Fruit fly (Drosophila melanogaster) whole organism, embryonic: ENCODE measurements around the gene dmGlut.
A peak's percentile ranks its signal among the peaks of the same experiment; 100 is the strongest.

ENCODE experiments used
- Asciz ChIP-seq: fragments of 200-800 bp; sonication (Bioruptor generic); optimal IDR thresholded peaks from 2 replicates; lab custom pipeline; 2017; ENCODE audit warnings: missing biosample characterization, mild to moderate bottlenecking, missing genetic modification characterization, missing genetic modification reagents
- Bteb2 ChIP-seq: fragments of 200-800 bp; sonication (Bioruptor generic); optimal IDR thresholded peaks from 2 replicates; lab custom pipeline; 2016; ENCODE audit warnings: missing biosample characterization, missing genetic modification characterization
- CG10462 ChIP-seq: fragments of 200-800 bp; sonication (Bioruptor generic); optimal IDR thresholded peaks from 2 replicates; lab custom pipeline; 2016; ENCODE audit warnings: missing biosample characterization, missing genetic modification characterization
- CG10979 ChIP-seq: fragments of 200-800 bp; sonication (Bioruptor generic); optimal IDR thresholded peaks from 2 replicates; lab custom pipeline; 2018; ENCODE audit warnings: missing biosample characterization, mild to moderate bottlenecking, missing genetic modification characterization, moderate library complexity
- CG11398 ChIP-seq: fragments of 200-800 bp; sonication (Bioruptor generic); optimal IDR thresholded peaks from 2 replicates; lab custom pipeline; 2016; ENCODE audit warnings: missing biosample characterization, missing genetic modification characterization
- CG11456 ChIP-seq: fragments of 200-800 bp; sonication (Bioruptor generic); IDR thresholded peaks from 3 replicates; pipeline ENCODE4 v1.3.6; 2022; ENCODE audit warnings: missing biosample characterization, missing genetic modification characterization
- CG12104 ChIP-seq: fragments of 200-800 bp; sonication (Bioruptor generic); optimal IDR thresholded peaks from 3 replicates; lab custom pipeline; 2016; ENCODE audit warnings: missing biosample characterization, missing genetic modification characterization
- CG12236 ChIP-seq: fragments of 200-800 bp; sonication (Bioruptor generic); optimal IDR thresholded peaks from 2 replicates; lab custom pipeline; 2016; ENCODE audit warnings: missing biosample characterization, missing genetic modification characterization
- CG13287 ChIP-seq: fragments of 200-800 bp; sonication (Bioruptor generic); IDR thresholded peaks from 2 replicates; pipeline ENCODE4 v1.3.6; 2022; ENCODE audit warnings: missing biosample characterization, missing genetic modification characterization; ENCODE audit not compliant: partially characterized antibody
- CG14965 ChIP-seq: fragments of 200-800 bp; sonication (Bioruptor generic); optimal IDR thresholded peaks from 2 replicates; lab custom pipeline; 2016; ENCODE audit warnings: missing biosample characterization, missing genetic modification characterization, borderline replicate concordance
- CG15514 ChIP-seq: fragments of 200-800 bp; sonication (Bioruptor generic); optimal IDR thresholded peaks from 3 replicates; lab custom pipeline; 2017; ENCODE audit warnings: missing biosample characterization, missing genetic modification characterization, mild to moderate bottlenecking, moderate library complexity, missing genetic modification reagents
- CG15696 ChIP-seq: fragments of 200-800 bp; sonication (Bioruptor generic); optimal IDR thresholded peaks from 2 replicates; lab custom pipeline; 2019; ENCODE audit warnings: missing biosample characterization, mild to moderate bottlenecking, missing genetic modification characterization, moderate library complexity
- CG17359 ChIP-seq: fragments of 200-800 bp; sonication (Bioruptor generic); optimal IDR thresholded peaks from 3 replicates; lab custom pipeline; 2018; ENCODE audit warnings: missing biosample characterization, mild to moderate bottlenecking, missing genetic modification characterization, moderate library complexity
- CG18476 ChIP-seq: fragments of 200-800 bp; sonication (Bioruptor generic); optimal IDR thresholded peaks from 2 replicates; lab custom pipeline; 2016; ENCODE audit warnings: missing biosample characterization, mild to moderate bottlenecking, missing genetic modification characterization
- CG32767 ChIP-seq: fragments of 200-800 bp; sonication (Bioruptor generic); IDR thresholded peaks from 2 replicates; pipeline ENCODE4 v1.3.6; 2022; ENCODE audit warnings: missing biosample characterization, missing genetic modification characterization
- CG32772 ChIP-seq: fragments of 200-800 bp; sonication (Bioruptor generic); IDR thresholded peaks from 2 replicates; pipeline ENCODE4 v1.3.6; 2022; ENCODE audit warnings: missing biosample characterization, missing genetic modification characterization
- CG3838 ChIP-seq: fragments of 200-800 bp; sonication (Bioruptor generic); optimal IDR thresholded peaks from 3 replicates; lab custom pipeline; 2016; ENCODE audit warnings: missing biosample characterization, missing genetic modification characterization
- CG4820 ChIP-seq: fragments of 200-800 bp; sonication (Bioruptor generic); optimal IDR thresholded peaks from 3 replicates; lab custom pipeline; 2016; ENCODE audit warnings: missing biosample characterization, missing genetic modification characterization
- CG6175 ChIP-seq: fragments of 200-800 bp; sonication (Bioruptor generic); IDR thresholded peaks from 3 replicates; pipeline ENCODE4 v1.3.6; 2022; ENCODE audit warnings: missing biosample characterization, missing genetic modification characterization
- CG6654 ChIP-seq: fragments of 200-800 bp; sonication (Bioruptor generic); optimal IDR thresholded peaks from 2 replicates; lab custom pipeline; 2017; ENCODE audit warnings: missing biosample characterization, mild to moderate bottlenecking, missing genetic modification characterization
- CG7357 ChIP-seq: fragments of 200-800 bp; sonication (Bioruptor generic); IDR thresholded peaks from 3 replicates; pipeline ENCODE4 v1.3.6; 2022; ENCODE audit warnings: missing biosample characterization, missing genetic modification characterization
- CG7839 ChIP-seq: fragments of 200-800 bp; sonication (Bioruptor generic); optimal IDR thresholded peaks from 3 replicates; lab custom pipeline; 2018; ENCODE audit warnings: missing biosample characterization, mild to moderate bottlenecking, missing genetic modification characterization, moderate library complexity
- CG8290 ChIP-seq, 3 experiments: fragments of 200-800 bp; sonication (Bioruptor generic); optimal IDR thresholded peaks; 2 replicates each; lab custom pipeline; 2016 to 2019; ENCODE audit warnings: missing biosample characterization in 3 of 3, missing genetic modification characterization in 3 of 3, mild to moderate bottlenecking in 2 of 3, moderate library complexity in 1 of 3
- CG9932 ChIP-seq: fragments of 200-800 bp; sonication (Bioruptor generic); IDR thresholded peaks from 2 replicates; pipeline ENCODE4 v1.3.6; 2022; ENCODE audit warnings: missing biosample characterization, missing genetic modification characterization
- CHES-1-like ChIP-seq: fragments of 200-800 bp; sonication (Bioruptor generic); optimal IDR thresholded peaks from 2 replicates; lab custom pipeline; 2016; ENCODE audit warnings: missing biosample characterization, missing genetic modification characterization
- Chrac-16 ChIP-seq: fragments of 200-800 bp; sonication (Bioruptor generic); optimal IDR thresholded peaks from 3 replicates; lab custom pipeline; 2016; ENCODE audit warnings: missing biosample characterization, missing genetic modification characterization
- Dbx ChIP-seq: fragments of 200-800 bp; sonication (Bioruptor generic); IDR thresholded peaks from 3 replicates; pipeline ENCODE4 v1.3.6; 2022; ENCODE audit warnings: missing biosample characterization, missing genetic modification characterization
- Eip74EF ChIP-seq, 2 experiments: fragments of 200-800 bp in 1 of 2; fragments of >200 bp in 1 of 2; sonication (Bioruptor generic) in 1 of 2; optimal IDR thresholded peaks; 2 replicates each; lab custom pipeline; 2017 to 2019; ENCODE audit warnings: missing biosample characterization in 2 of 2, missing genetic modification characterization in 2 of 2, mild to moderate bottlenecking in 1 of 2, moderate library complexity in 1 of 2
- Elba2 ChIP-seq: fragments of 200-800 bp; sonication (Bioruptor generic); optimal IDR thresholded peaks from 3 replicates; lab custom pipeline; 2016; ENCODE audit warnings: missing biosample characterization, missing genetic modification characterization
- Gsc ChIP-seq: fragments of 200-800 bp; sonication (Bioruptor generic); IDR thresholded peaks from 2 replicates; pipeline ENCODE4 v1.3.6; 2022; ENCODE audit warnings: missing biosample characterization, missing genetic modification characterization
- HmgZ ChIP-seq: fragments of 200-800 bp; sonication (Bioruptor generic); optimal IDR thresholded peaks from 2 replicates; lab custom pipeline; 2018; ENCODE audit warnings: missing biosample characterization, mild to moderate bottlenecking, missing genetic modification characterization
- Hr3 ChIP-seq: fragments of 200-800 bp; sonication (Bioruptor generic); optimal IDR thresholded peaks from 3 replicates; lab custom pipeline; 2016; ENCODE audit warnings: missing biosample characterization, missing genetic modification characterization
- Rfx ChIP-seq: fragments of 200-800 bp; sonication (Bioruptor generic); IDR thresholded peaks from 2 replicates; pipeline ENCODE4 v1.3.6; 2022; ENCODE audit warnings: missing biosample characterization, missing genetic modification characterization
- Trl ChIP-seq, 3 experiments: fragments of >200 bp in 2 of 3; fragments of 200-800 bp in 1 of 3; sonication (Bioruptor generic) in 1 of 3; optimal IDR thresholded peaks; 2 replicates in 1 of 3; 3 replicates in 2 of 3; lab custom pipeline; 2016 to 2017; ENCODE audit warnings: missing biosample characterization in 1 of 3, missing genetic modification characterization in 1 of 3
- ac ChIP-seq: fragments of 200-800 bp; sonication (Bioruptor generic); optimal IDR thresholded peaks from 3 replicates; lab custom pipeline; 2017; ENCODE audit warnings: missing biosample characterization, mild to moderate bottlenecking, missing genetic modification characterization
- ato ChIP-seq: fragments of 200-800 bp; sonication (Bioruptor generic); IDR thresholded peaks from 2 replicates; pipeline ENCODE4 v1.3.6; 2022; ENCODE audit warnings: missing biosample characterization, missing genetic modification characterization; ENCODE audit not compliant: partially characterized antibody
- btn ChIP-seq: fragments of 200-800 bp; sonication (Bioruptor generic); optimal IDR thresholded peaks from 2 replicates; lab custom pipeline; 2016; ENCODE audit warnings: missing biosample characterization, missing genetic modification characterization
- fd3F ChIP-seq: fragments of 200-800 bp; sonication (Bioruptor generic); optimal IDR thresholded peaks from 2 replicates; lab custom pipeline; 2018; ENCODE audit warnings: missing biosample characterization, mild to moderate bottlenecking, missing genetic modification characterization, moderate library complexity
- gcm ChIP-seq: fragments of 200-800 bp; sonication (Bioruptor generic); optimal IDR thresholded peaks from 2 replicates; lab custom pipeline; 2019; ENCODE audit warnings: missing biosample characterization, mild to moderate bottlenecking, missing genetic modification characterization, moderate library complexity
- gcm2 ChIP-seq: fragments of 200-800 bp; sonication (Bioruptor generic); optimal IDR thresholded peaks from 2 replicates; lab custom pipeline; 2016; ENCODE audit warnings: missing biosample characterization, missing genetic modification characterization
- klu ChIP-seq: fragments of 200-800 bp; sonication (Bioruptor generic); IDR thresholded peaks from 2 replicates; pipeline ENCODE4 v1.3.6; 2022; ENCODE audit warnings: missing biosample characterization, missing genetic modification characterization
- lab ChIP-seq: fragments of 200-800 bp; sonication (Bioruptor generic); optimal IDR thresholded peaks from 3 replicates; lab custom pipeline; 2017; ENCODE audit warnings: missing biosample characterization, missing genetic modification characterization, mild to moderate bottlenecking, moderate library complexity, missing genetic modification reagents
- lmd ChIP-seq: fragments of 200-800 bp; sonication (Bioruptor generic); IDR thresholded peaks from 2 replicates; pipeline ENCODE4 v1.3.6; 2022; ENCODE audit warnings: missing biosample characterization, missing genetic modification characterization
- run ChIP-seq: fragments of 200-800 bp; sonication (Bioruptor generic); optimal IDR thresholded peaks from 3 replicates; lab custom pipeline; 2018; ENCODE audit warnings: missing biosample characterization, mild to moderate bottlenecking, missing genetic modification characterization
- scrt ChIP-seq: fragments of 200-800 bp; sonication (Bioruptor generic); optimal IDR thresholded peaks from 2 replicates; lab custom pipeline; 2018; ENCODE audit warnings: missing biosample characterization, mild to moderate bottlenecking, missing genetic modification characterization, moderate library complexity
- z ChIP-seq: fragments of 200-800 bp; sonication (Bioruptor generic); IDR thresholded peaks from 3 replicates; pipeline ENCODE4 v1.3.6; 2022; ENCODE audit warnings: missing biosample characterization, missing genetic modification characterization
- zen ChIP-seq: fragments of 200-800 bp; sonication (Bioruptor generic); optimal IDR thresholded peaks from 3 replicates; lab custom pipeline; 2018; ENCODE audit warnings: missing biosample characterization, mild to moderate bottlenecking, missing genetic modification characterization, moderate library complexity

Gene dmGlut

dm6 chr2L:12044613-12045350 lies 17.5 kb downstream of the dmGlut start, which contains the start of gene CG6785 (continued):
- TF ChIP-seq CG11398: peak; percentile 94
- peak; percentile 78 for TF ChIP-seq ac (GFP tag; lab: Kevin White, UChicago)
- TF ChIP-seq lmd (GFP tag; lab: Robert Waterston, UW): no peak
- peak; percentile 65 for TF ChIP-seq fd3F (GFP tag; lab: Kevin White, UChicago)
- peak; percentile 9 for TF ChIP-seq zen
- no peak for TF ChIP-seq ato (GFP tag; lab: Robert Waterston, UW)
- TF ChIP-seq CG15514 (GFP tag; lab: Kevin White, UChicago): peak; percentile 86
- TF ChIP-seq CG9932: peak; percentile 30; the same call in 1 of the 2 replicates
- peak; percentile 81 for TF ChIP-seq Bteb2 (GFP tag; lab: Kevin White, UChicago)
- peak; percentile 57 for TF ChIP-seq CG18476 (GFP tag; lab: Kevin White, UChicago)
- TF ChIP-seq gcm2: peak; percentile 77
- TF ChIP-seq Asciz (GFP tag; lab: Kevin White, UChicago): peak; percentile 98
- TF ChIP-seq CG32767 (GFP tag; lab: Robert Waterston, UW): no peak
- TF ChIP-seq CG6654: no peak
- peak; percentile 70; the same call in 2 of the 3 replicates for TF ChIP-seq Dbx (GFP tag; lab: Robert Waterston, UW)
- peak; percentile 51 for TF ChIP-seq CG15696
- no peak for TF ChIP-seq z
- TF ChIP-seq CG10979: peak; percentile 50
- peak; percentile 65; the same call in 2 of the 3 replicates for TF ChIP-seq CG11456 (GFP tag; lab: Robert Waterston, UW)
- no peak for TF ChIP-seq Elba2
- peak; percentile 94 for TF ChIP-seq CG12236 (GFP tag; lab: Kevin White, UChicago)
- TF ChIP-seq scrt (GFP tag; lab: Kevin White, UChicago): peak; percentile 74
- no peak for TF ChIP-seq klu (GFP tag; lab: Robert Waterston, UW)
- no peak for TF ChIP-seq Gsc (GFP tag; lab: Robert Waterston, UW)
- TF ChIP-seq Rfx (GFP tag; lab: Robert Waterston, UW): peak; percentile 42; the same call in 1 of the 2 replicates
- TF ChIP-seq CG4820 (GFP tag; lab: Kevin White, UChicago): peak; percentile 60
- peak; percentile 78 for TF ChIP-seq CG14965 (GFP tag; lab: Kevin White, UChicago)
- TF ChIP-seq lab (GFP tag; lab: Kevin White, UChicago): peak; percentile 94
- TF ChIP-seq CG3838: peak; percentile 45
- peak; percentile 64 for TF ChIP-seq CG7839 (tag; lab: Kevin White, UChicago)
- TF ChIP-seq btn: peak; percentile 65
- TF ChIP-seq Eip74EF (GFP tag; optimal IDR thresholded peaks at IDR 0.05; lab: Kevin White, UChicago): peak in 1 of 2 experiments; percentile 84
- TF ChIP-seq CG8290 (GFP tag; optimal IDR thresholded peaks at IDR 0.05; lab: Kevin White, UChicago): peak; percentile 74
- TF ChIP-seq CG8290 (tag; optimal IDR thresholded peaks at IDR 0.05; lab: Kevin White, UChicago): peak; percentile 84 to 93
- TF ChIP-seq Trl (optimal IDR thresholded peaks at IDR 0.05; lab: Kevin White, UChicago): peak; percentile 83 to 97
- peak; percentile 94 for TF ChIP-seq Trl (GFP tag; optimal IDR thresholded peaks at IDR 0.05; lab: Kevin White, UChicago)
- no peak for TF ChIP-seq CG6175 (GFP tag; lab: Robert Waterston, UW)
- TF ChIP-seq CG17359 (tag; lab: Kevin White, UChicago): peak; percentile 88
- no peak for TF ChIP-seq CG32772 (GFP tag; lab: Robert Waterston, UW)
- peak; percentile 77 for TF ChIP-seq CG12104 (GFP tag; lab: Kevin White, UChicago)
- peak; percentile 15; the same call in 1 of the 2 replicates for TF ChIP-seq CG13287 (GFP tag; lab: Robert Waterston, UW)
- peak; percentile 81 for TF ChIP-seq HmgZ (tag; lab: Kevin White, UChicago)
- peak; percentile 19 for TF ChIP-seq Chrac-16 (GFP tag; lab: Kevin White, UChicago)
- peak; percentile 37 for TF ChIP-seq Hr3 (GFP tag; lab: Kevin White, UChicago)
- peak; percentile 91 for TF ChIP-seq gcm (GFP tag; lab: Kevin White, UChicago)
- TF ChIP-seq CHES-1-like (GFP tag; lab: Kevin White, UChicago): peak; percentile 95
- peak; percentile 70 for TF ChIP-seq CG10462 (GFP tag; lab: Kevin White, UChicago)
- TF ChIP-seq CG7357 (GFP tag; lab: Robert Waterston, UW): no peak
- peak; percentile 88 for TF ChIP-seq run
